Fruit fly (Drosophila melanogaster): ENCODE results near the gene CG14645.
A peak's percentile ranks its signal among the peaks of the same experiment; 100 is the strongest.

Gene CG14645

dm6 chr3R:4337580-4337979, 2.7 kb downstream of the CG14645 start, which contains the start of the genes Skp2 and CG1103:
TSS of gene Skp2 (minus strand) at chr3R:4337674.
TSS of gene CG1103 (plus strand) at chr3R:4337755.
- TF ChIP-seq CG5204 (GFP tag; optimal IDR thresholded peaks at IDR 0.05) (no peak), kay (GFP tag; ENCODE audit: borderline replicate concordance) (no peak), cic (GFP tag; optimal IDR thresholded peaks at IDR 0.05) (no peak), toe (GFP tag; optimal IDR thresholded peaks at IDR 0.05) (no peak), CG7045 (GFP tag; optimal IDR thresholded peaks at IDR 0.05) (no peak), CG14711 (tag; optimal IDR thresholded peaks at IDR 0.05) (peak; percentile 96), CG11617 (GFP tag; optimal IDR thresholded peaks at IDR 0.05) (no peak), CG1620 (GFP tag; optimal IDR thresholded peaks at IDR 0.05) (no peak), CG7101 (tag; optimal IDR thresholded peaks at IDR 0.05) (no peak), CG33017 (tag; optimal IDR thresholded peaks at IDR 0.05) (no peak), tj (GFP tag; optimal IDR thresholded peaks at IDR 0.05) (peak; percentile 49), bab1 (GFP tag; optimal IDR thresholded peaks at IDR 0.05) (peak; percentile 62)

- no peak for TF ChIP-seq CG1620 (GFP tag; optimal IDR thresholded peaks at IDR 0.05)
- no peak for TF ChIP-seq cnc (optimal IDR thresholded peaks at IDR 0.05)
- TF ChIP-seq kay (GFP tag; ENCODE audit: borderline replicate concordance), result no peak
- TF ChIP-seq tj (GFP tag; optimal IDR thresholded peaks at IDR 0.05), result no peak
- no peak for TF ChIP-seq CG7045 (GFP tag; optimal IDR thresholded peaks at IDR 0.05)
- no peak for TF ChIP-seq CG12768 (GFP tag; optimal IDR thresholded peaks at IDR 0.05)
- TF ChIP-seq ovo (GFP tag; optimal IDR thresholded peaks at IDR 0.05), result no peak
- no peak for TF ChIP-seq CG7101 (tag; optimal IDR thresholded peaks at IDR 0.05)
- TF ChIP-seq Mnt (GFP tag; optimal IDR thresholded peaks at IDR 0.05), result no peak
- no peak for TF ChIP-seq cic (GFP tag; optimal IDR thresholded peaks at IDR 0.05)
- TF ChIP-seq toe (GFP tag; optimal IDR thresholded peaks at IDR 0.05), result no peak
- TF ChIP-seq Clk (GFP tag; optimal IDR thresholded peaks at IDR 0.05), result no peak
- TF ChIP-seq CG11617 (GFP tag; optimal IDR thresholded peaks at IDR 0.05), result no peak
- TF ChIP-seq bab1 (GFP tag; optimal IDR thresholded peaks at IDR 0.05), result no peak
- TF ChIP-seq CG33017 (tag; optimal IDR thresholded peaks at IDR 0.05), result no peak
- no peak for TF ChIP-seq Crg-1 (GFP tag; optimal IDR thresholded peaks at IDR 0.05)
- no peak for TF ChIP-seq CG5204 (GFP tag; optimal IDR thresholded peaks at IDR 0.05)
- no peak for TF ChIP-seq CG14711 (tag; optimal IDR thresholded peaks at IDR 0.05)
These were observed 5.3 kb downstream of the CG14645 start for dm6 chr3R:4340174-4340573.

dm6 chr3R:4341177-4341576, 6.3 kb downstream of the CG14645 start:
- TF ChIP-seq bab1 (GFP tag; optimal IDR thresholded peaks at IDR 0.05) (no peak), pad (GFP tag; optimal IDR thresholded peaks at IDR 0.05) (no peak), CG11617 (GFP tag; optimal IDR thresholded peaks at IDR 0.05) (no peak), CG5204 (GFP tag; optimal IDR thresholded peaks at IDR 0.05) (no peak), Crg-1 (GFP tag; optimal IDR thresholded peaks at IDR 0.05) (no peak), CG7101 (tag; optimal IDR thresholded peaks at IDR 0.05) (no peak), Mnt (GFP tag; optimal IDR thresholded peaks at IDR 0.05) (no peak), CG33017 (tag; optimal IDR thresholded peaks at IDR 0.05) (no peak), Hr96 (GFP tag; optimal IDR thresholded peaks at IDR 0.05) (no peak), ovo (GFP tag; optimal IDR thresholded peaks at IDR 0.05) (no peak), kay (GFP tag; ENCODE audit: borderline replicate concordance) (no peak), toe (GFP tag; optimal IDR thresholded peaks at IDR 0.05) (no peak), CG1620 (GFP tag; optimal IDR thresholded peaks at IDR 0.05) (no peak), CG14711 (tag; optimal IDR thresholded peaks at IDR 0.05) (no peak)

dm6 chr3R:4346636-4347035, 11.7 kb downstream of the CG14645 start, which contains the start of gene hkb:
TSS of gene hkb (minus strand) at chr3R:4346646.
- no peak for TF ChIP-seq toe (GFP tag; optimal IDR thresholded peaks at IDR 0.05)
- TF ChIP-seq CG7101 (tag; optimal IDR thresholded peaks at IDR 0.05), result no peak
- TF ChIP-seq CG11617 (GFP tag; optimal IDR thresholded peaks at IDR 0.05), result no peak
- TF ChIP-seq Hr96 (GFP tag; optimal IDR thresholded peaks at IDR 0.05), result no peak
- no peak for TF ChIP-seq CG12768 (GFP tag; optimal IDR thresholded peaks at IDR 0.05)
- TF ChIP-seq CG1620 (GFP tag; optimal IDR thresholded peaks at IDR 0.05), result no peak

dm6 chr3R:4348197-4348814, 13.4 kb downstream of the CG14645 start:
- no peak for TF ChIP-seq CG14711 (tag; optimal IDR thresholded peaks at IDR 0.05)
- TF ChIP-seq CG7101 (tag; optimal IDR thresholded peaks at IDR 0.05), result no peak
- TF ChIP-seq CG33017 (tag; optimal IDR thresholded peaks at IDR 0.05), result no peak
- TF ChIP-seq CG12768 (GFP tag; optimal IDR thresholded peaks at IDR 0.05), result no peak
- no peak for TF ChIP-seq CG5204 (GFP tag; optimal IDR thresholded peaks at IDR 0.05)
- TF ChIP-seq CG1620 (GFP tag; optimal IDR thresholded peaks at IDR 0.05), result no peak
- TF ChIP-seq Crg-1 (GFP tag; optimal IDR thresholded peaks at IDR 0.05), result no peak
- no peak for TF ChIP-seq Clk (GFP tag; optimal IDR thresholded peaks at IDR 0.05)
- no peak for TF ChIP-seq Hr96 (GFP tag; optimal IDR thresholded peaks at IDR 0.05)
- TF ChIP-seq toe (GFP tag; optimal IDR thresholded peaks at IDR 0.05), result no peak
- TF ChIP-seq bab1 (GFP tag; optimal IDR thresholded peaks at IDR 0.05), result no peak
- no peak for TF ChIP-seq tj (GFP tag; optimal IDR thresholded peaks at IDR 0.05)
- no peak for TF ChIP-seq ovo (GFP tag; optimal IDR thresholded peaks at IDR 0.05)
- TF ChIP-seq cnc (optimal IDR thresholded peaks at IDR 0.05), result no peak
- TF ChIP-seq pad (GFP tag; optimal IDR thresholded peaks at IDR 0.05), result no peak
- no peak for TF ChIP-seq kay (GFP tag; ENCODE audit: borderline replicate concordance)
- no peak for TF ChIP-seq cic (GFP tag; optimal IDR thresholded peaks at IDR 0.05)

- no peak for TF ChIP-seq cic (GFP tag; optimal IDR thresholded peaks at IDR 0.05)
- no peak for TF ChIP-seq CG7101 (tag; optimal IDR thresholded peaks at IDR 0.05)
- no peak for TF ChIP-seq toe (GFP tag; optimal IDR thresholded peaks at IDR 0.05)
- no peak for TF ChIP-seq CG14711 (tag; optimal IDR thresholded peaks at IDR 0.05)
- TF ChIP-seq CG5204 (GFP tag; optimal IDR thresholded peaks at IDR 0.05), result no peak
- TF ChIP-seq tj (GFP tag; optimal IDR thresholded peaks at IDR 0.05), result no peak
- TF ChIP-seq bab1 (GFP tag; optimal IDR thresholded peaks at IDR 0.05), result no peak
- no peak for TF ChIP-seq Crg-1 (GFP tag; optimal IDR thresholded peaks at IDR 0.05)
These were observed 15.3 kb downstream of the CG14645 start for dm6 chr3R:4350199-4350598.

Data from whole organism, adult.